Fruit fly (Drosophila melanogaster) whole organism, larva: ENCODE results near the gene CG6126.

Source experiments
- noc ChIP-seq: fragments of 200-800 bp; sonication (Bioruptor generic); optimal IDR thresholded peaks from 3 replicates; lab custom pipeline; 2019; ENCODE audit warnings: missing biosample characterization, mild to moderate bottlenecking, missing genetic modification characterization, moderate library complexity

Gene CG6126

DNA sequence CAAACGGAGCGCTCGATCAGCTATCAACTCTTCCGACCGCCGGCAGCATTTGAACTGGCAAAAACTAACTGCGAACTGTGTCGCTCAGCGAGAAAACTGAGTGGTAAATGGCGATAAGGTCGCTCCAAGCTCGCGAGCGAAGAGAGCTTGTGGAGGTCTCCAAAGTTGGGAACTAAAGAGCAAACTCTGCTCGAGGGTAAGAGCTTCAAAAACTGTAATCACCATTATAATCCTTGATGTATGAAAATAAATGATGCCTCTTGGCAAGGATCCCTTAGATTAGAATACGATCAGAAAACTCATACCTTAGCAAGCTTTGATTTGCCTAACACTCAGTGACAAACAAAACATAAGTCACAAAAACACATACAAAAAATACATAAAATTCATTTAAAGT is at the start of gene CG6126, which contains the start of gene CG31287:
Gene CG6126, minus strand, starts transcription at position 59 of the 397 bp plus-strand sequence.
Gene CG31287, plus strand, starts transcription at position 347 of the 397 bp plus-strand sequence.
- no peak for TF ChIP-seq noc (tag; lab: Kevin White, UChicago)

DNA sequence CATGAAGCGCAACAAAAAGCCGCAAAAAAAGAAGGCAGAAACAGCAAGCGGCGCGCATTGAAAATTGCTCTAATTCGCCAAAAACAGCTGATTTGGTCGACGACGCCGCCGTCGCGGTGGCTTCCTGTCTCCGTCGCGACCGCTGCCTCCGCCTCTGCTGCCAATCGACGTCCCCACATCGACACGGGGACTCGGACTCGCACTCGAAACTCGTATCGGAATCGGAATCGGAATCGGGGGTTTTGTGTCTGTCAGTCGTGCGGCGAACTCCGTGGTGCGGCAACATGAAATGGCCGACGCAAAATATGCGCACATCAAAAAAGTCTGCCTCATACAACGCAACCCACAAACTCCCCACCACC is 49.0 kb upstream of the CG6126 start:
- TF ChIP-seq noc (tag; lab: Kevin White, UChicago), result no peak

dm6 chr3R:16251270-16251925 is 48.5 kb upstream of the CG6126 start:
- no peak for TF ChIP-seq noc (tag; lab: Kevin White, UChicago)

- peak; percentile 78 for TF ChIP-seq noc (tag; lab: Kevin White, UChicago)
These were observed 47.2 kb upstream of the CG6126 start for dm6 chr3R:16249829-16250814.

DNA sequence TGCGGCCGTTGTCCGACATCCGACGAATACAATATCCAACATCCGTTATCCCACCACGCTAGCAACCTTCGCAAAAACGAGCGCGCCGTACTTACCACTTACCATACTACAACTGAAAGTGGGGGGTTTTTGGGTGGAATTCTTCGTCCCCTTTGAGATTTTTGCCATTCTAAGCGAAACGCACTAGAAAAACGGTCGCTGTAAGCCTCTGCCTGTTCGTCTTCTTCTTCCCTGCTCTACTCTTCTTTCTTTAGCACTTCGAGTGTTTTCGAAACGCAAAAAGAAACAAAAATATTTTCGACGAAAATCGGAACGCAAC is 46.6 kb upstream of the CG6126 start:
- TF ChIP-seq noc (tag; lab: Kevin White, UChicago), result no peak

DNA sequence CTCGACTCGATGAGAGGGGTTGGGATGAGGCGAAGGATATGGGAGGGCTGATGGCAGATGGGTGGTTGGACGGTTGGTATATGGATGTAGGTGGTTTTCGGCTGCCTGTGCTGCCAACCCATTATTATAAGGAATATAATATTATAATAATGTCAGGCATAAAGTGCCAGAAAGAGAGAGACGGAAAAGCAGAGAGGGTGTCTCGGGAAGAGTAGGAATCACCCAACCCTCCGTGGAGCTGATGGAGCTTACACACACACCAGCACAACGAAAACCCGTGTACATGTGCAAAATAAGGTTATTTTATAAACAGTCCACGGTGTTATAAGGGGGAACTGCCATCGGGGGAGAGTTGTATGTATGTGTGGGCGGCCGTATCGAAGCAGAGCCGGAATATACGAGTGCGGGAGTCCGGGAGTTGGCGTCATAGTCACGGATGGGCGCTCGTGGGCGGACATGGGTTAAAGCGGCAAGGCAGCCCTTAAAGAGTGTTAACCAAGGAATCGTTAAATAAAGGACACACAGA is 45.7 kb upstream of the CG6126 start:
- TF ChIP-seq noc (tag; lab: Kevin White, UChicago), result no peak

- no peak for TF ChIP-seq noc (tag; lab: Kevin White, UChicago)
These were observed 45.0 kb upstream of the CG6126 start for dm6 chr3R:16247609-16248499.

dm6 chr3R:16247027-16247426 is 44.1 kb upstream of the CG6126 start:
- TF ChIP-seq noc (tag; lab: Kevin White, UChicago), result no peak

dm6 chr3R:16245298-16246098 is 42.6 kb upstream of the CG6126 start:
- TF ChIP-seq noc (tag; lab: Kevin White, UChicago), result no peak

DNA sequence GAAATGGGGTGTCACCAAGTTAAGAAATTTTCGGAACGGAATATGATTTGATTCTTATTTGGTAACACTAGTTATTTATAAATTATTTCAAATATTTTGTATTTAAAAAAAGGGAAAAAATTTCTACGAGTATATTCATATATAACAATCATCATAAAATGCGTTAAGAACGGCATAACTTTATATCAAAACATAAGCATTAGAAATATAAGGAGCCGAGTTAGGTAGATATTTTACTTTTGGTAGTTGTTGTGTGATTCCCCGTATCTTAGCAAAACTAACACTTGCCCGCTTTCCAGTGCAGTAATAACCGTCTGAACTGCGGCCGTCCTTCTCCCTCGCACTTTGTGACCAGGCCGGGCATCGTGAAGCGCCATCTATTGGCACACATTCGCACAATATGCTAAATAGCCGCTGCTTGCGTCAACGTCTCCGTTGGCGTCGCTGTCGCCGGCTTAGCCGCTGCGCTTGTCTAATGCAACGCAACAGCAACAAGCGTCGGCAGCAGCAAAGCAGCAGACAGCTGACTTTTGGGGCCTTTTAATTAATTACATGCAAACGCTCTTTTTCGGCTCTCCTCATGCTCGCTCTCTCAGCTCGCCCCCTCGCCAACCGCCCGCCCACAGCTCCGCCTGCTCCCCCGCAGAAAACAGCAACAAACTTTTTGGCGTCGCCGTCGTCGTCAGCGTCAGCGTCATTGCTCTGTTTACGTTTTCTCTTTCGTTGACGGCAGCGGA is 41.5 kb upstream of the CG6126 start:
- TF ChIP-seq noc (tag; lab: Kevin White, UChicago), result no peak

DNA sequence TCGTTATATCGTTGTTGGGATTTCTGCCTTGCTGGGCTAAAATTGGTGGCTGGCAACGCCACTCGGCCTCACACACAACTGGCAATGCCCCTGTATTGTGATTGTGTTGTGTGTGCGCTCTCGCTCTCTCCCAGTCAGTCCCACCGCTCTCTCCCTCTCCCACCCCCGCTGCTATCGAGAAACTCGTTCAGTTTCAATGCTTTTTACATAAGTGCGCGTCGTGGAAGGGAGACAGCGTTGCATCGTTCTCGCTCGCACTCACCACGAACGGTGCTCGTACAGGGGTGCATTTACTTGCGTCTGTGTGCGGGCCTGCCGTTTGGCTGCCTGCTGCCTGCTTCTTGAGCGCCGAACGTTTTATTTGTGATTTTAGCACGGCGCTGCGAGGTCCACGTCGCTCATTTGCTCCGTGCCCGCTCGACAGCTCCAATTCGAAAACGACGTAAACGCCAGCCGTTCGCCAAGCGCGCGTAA is 39.6 kb upstream of the CG6126 start:
- peak; percentile 79 for TF ChIP-seq noc (tag; lab: Kevin White, UChicago)

dm6 chr3R:16241822-16242221 is 38.9 kb upstream of the CG6126 start:
- no peak for TF ChIP-seq noc (tag; lab: Kevin White, UChicago)

DNA sequence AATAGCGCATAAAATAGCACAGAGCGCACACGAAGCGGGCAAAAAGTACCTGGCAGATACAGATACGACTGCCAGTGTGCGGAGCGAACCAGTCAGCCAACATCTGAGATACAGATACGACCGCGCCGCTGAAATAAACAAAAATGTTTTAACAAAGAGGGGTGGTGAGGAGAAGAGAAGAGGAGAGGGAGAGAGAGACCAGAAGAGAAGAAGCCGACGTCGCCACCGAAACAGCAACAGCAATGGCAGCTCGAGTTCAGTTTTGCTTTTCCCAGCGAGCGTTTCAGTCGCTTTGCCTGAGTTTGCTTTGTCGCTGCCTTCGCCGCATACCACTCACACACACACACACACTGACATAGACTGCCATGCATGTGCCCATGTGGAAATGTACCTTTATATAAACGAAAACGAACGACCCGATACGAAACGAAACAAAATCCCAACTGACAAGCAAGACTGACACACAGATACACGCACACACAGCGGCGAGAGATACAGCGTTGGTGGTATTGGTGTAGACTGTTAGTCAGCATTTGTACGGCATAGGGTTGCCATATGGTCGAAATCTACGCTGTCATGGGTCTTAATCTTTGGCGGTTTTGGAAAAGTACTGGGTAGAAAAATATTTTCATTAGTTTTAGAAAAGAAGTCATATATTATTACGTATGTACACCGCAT is 38.4 kb upstream of the CG6126 start:
- TF ChIP-seq noc (tag; lab: Kevin White, UChicago), result no peak
